Worm (Caenorhabditis elegans) whole organism, midembryonic: ENCODE measurements around the gene clec-227.
"Not testable (repeated sequence)": the region's sequence is repeated elsewhere in the genome, so short reads cannot be mapped to it uniquely, and the experiment has no call there.

Experiments used
- flt-1 ChIP-seq: fragments of 200-800 bp; sonication (Bioruptor generic); IDR thresholded peaks from 2 replicates; pipeline ENCODE4 v1.3.6; 2022; ENCODE audit warnings: missing genetic modification characterization, missing compliant biosample characterization
- klf-2 ChIP-seq: fragments of 200-800 bp; sonication (Bioruptor generic); conservative IDR thresholded peaks from 2 replicates; pipeline ENCODE4 v1.3.6; 2022; ENCODE audit warnings: missing genetic modification reagents, missing genetic modification characterization, missing compliant biosample characterization
- ztf-29 ChIP-seq: fragments of 200-800 bp; sonication (Bioruptor generic); IDR thresholded peaks from 2 replicates; pipeline ENCODE4 v1.3.6; 2022; ENCODE audit warnings: missing genetic modification reagents, missing genetic modification characterization, missing compliant biosample characterization

DNA sequence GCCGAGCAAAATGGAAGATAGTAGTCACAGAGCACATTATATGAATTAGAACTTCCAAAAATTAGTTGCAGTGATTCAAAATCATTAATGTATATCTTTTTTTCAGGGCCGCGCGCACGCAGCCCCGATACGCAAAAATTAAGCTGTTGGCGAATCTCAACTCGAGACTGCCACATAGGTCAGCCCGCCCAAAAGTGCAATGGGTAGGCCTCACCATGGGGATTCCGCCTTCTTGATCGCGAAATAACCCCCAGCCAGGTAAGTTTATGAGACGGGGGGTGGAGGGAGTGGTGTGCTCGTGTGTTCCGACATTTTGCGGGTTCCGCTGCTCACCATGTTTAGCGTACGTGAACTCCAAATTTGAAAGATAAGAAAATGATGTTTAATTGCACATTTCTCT, 9.2 kb upstream of the clec-227 start, which contains the start of gene F08H9.3:
- TF ChIP-seq klf-2 (GFP tag; lab: Robert Waterston, UW); flt-1; ztf-29 (GFP tag; lab: Robert Waterston, UW): not testable (repeated sequence)
